Fruit fly (Drosophila melanogaster) whole organism, wandering third instar larva: ENCODE data around the gene CG13070.

Experiments
- CG32264 ChIP-seq: fragments of 200-800 bp; sonication (Bioruptor generic); optimal IDR thresholded peaks from 2 replicates; lab custom pipeline; 2016; ENCODE audit warnings: missing biosample characterization, missing genetic modification characterization
- CG9705 ChIP-seq: fragments of 200-800 bp; sonication (Bioruptor generic); optimal IDR thresholded peaks from 2 replicates; lab custom pipeline; 2018; ENCODE audit warnings: missing biosample characterization, mild to moderate bottlenecking, missing genetic modification characterization
- Hr78 ChIP-seq: fragments of >200 bp; optimal IDR thresholded peaks from 2 replicates; lab custom pipeline; 2017; ENCODE audit warnings: missing biosample characterization, missing genetic modification characterization
- Hr83 ChIP-seq: fragments of 200-300 bp; sonication (Bioruptor generic); optimal IDR thresholded peaks from 2 replicates; lab custom pipeline; 2016; ENCODE audit warnings: missing biosample characterization, mild to moderate bottlenecking, missing genetic modification characterization, moderate library complexity; ENCODE audit not compliant: poor library complexity, severe bottlenecking
- Myc ChIP-seq: fragments of >200 bp; optimal IDR thresholded peaks from 2 replicates; lab custom pipeline; 2017
- OdsH ChIP-seq: fragments of 200-800 bp; sonication (Bioruptor generic); optimal IDR thresholded peaks from 2 replicates; lab custom pipeline; 2016; ENCODE audit warnings: missing biosample characterization, mild to moderate bottlenecking, missing genetic modification characterization
- dl ChIP-seq, 2 experiments: fragments of 175-275, 200-275 bp in 1 of 2; fragments of 200-275 bp in 1 of 2; sonication (Bioruptor generic); optimal IDR thresholded peaks; lab custom pipeline; 2018; ENCODE audit warnings: mild to moderate bottlenecking in 2 of 2, missing biosample characterization in 2 of 2, missing genetic modification characterization in 2 of 2, moderate library complexity in 2 of 2; ENCODE audit not compliant: partially characterized antibody in 2 of 2, insufficient read depth in 1 of 2
- fru ChIP-seq: fragments of 200-800 bp; sonication (Bioruptor generic); optimal IDR thresholded peaks from 3 replicates; lab custom pipeline; 2016; ENCODE audit warnings: missing biosample characterization, mild to moderate bottlenecking, missing genetic modification characterization
- h ChIP-seq: fragments of 200-800 bp; sonication (Bioruptor generic); optimal IDR thresholded peaks from 3 replicates; lab custom pipeline; 2016; ENCODE audit warnings: missing biosample characterization, mild to moderate bottlenecking, missing genetic modification characterization
- lola ChIP-seq: fragments of >200 bp; optimal IDR thresholded peaks from 2 replicates; lab custom pipeline; 2017; ENCODE audit warnings: missing biosample characterization, missing genetic modification characterization
- psq ChIP-seq: fragments of 200-800 bp; sonication (Bioruptor generic); optimal IDR thresholded peaks from 3 replicates; lab custom pipeline; 2017; ENCODE audit warnings: missing biosample characterization, mild to moderate bottlenecking, missing genetic modification characterization, moderate library complexity
- sv ChIP-seq: fragments of 200-800 bp; sonication (Bioruptor generic); optimal IDR thresholded peaks from 3 replicates; lab custom pipeline; 2016; ENCODE audit warnings: missing biosample characterization, missing genetic modification characterization
- usp ChIP-seq: fragments of >200 bp; optimal IDR thresholded peaks from 2 replicates; lab custom pipeline; 2017; ENCODE audit warnings: missing biosample characterization, missing genetic modification characterization

DNA sequence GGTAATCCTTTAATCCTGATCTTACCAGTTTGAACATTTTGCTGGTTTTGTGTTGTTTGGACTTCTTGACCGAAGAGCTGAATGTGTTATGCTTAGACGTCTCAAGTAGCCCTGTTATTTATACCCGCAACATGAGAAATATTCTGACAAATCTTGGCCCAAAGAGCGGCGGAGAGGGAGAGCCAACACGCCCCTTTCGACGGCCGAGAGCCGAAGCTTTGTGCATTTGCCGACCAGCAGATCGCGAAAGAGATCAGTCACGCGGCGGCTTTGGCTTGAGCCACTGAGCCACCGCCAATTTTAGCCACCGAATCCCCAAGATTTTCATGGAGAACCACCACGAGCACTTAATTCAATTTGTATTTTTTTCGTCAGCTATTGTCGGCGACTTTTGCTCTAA lies 32.3 kb downstream of the CG13070 start, which contains the start of gene CG4962:
- TF ChIP-seq psq (GFP tag; lab: Kevin White, UChicago) (no peak), sv (GFP tag; lab: Kevin White, UChicago) (no peak), h (no peak), OdsH (GFP tag; lab: Kevin White, UChicago) (no peak), CG9705 (no peak), lola (no peak), Myc (lab: Kevin White, UChicago) (no peak), CG32264 (GFP tag; lab: Kevin White, UChicago) (no peak), dl (GFP tag; optimal IDR thresholded peaks at IDR 0.05; lab: Kevin White, UChicago; ENCODE audit: insufficient read depth in 1 of 2, partially characterized antibody in 2 of 2) (no peak), Hr83 (GFP tag; lab: Kevin White, UChicago) (no peak), fru (GFP tag; lab: Kevin White, UChicago) (no peak), usp (no peak), Hr78 (no peak)
